Worm (Caenorhabditis elegans): Measurements from ENCODE around the gene hlh-3.

ce11 chrII:9112851-9113250 lies 26.4 kb downstream of the hlh-3 start, which contains the start of gene jun-1:
- TF ChIP-seq madf-3 (GFP tag; IDR thresholded peaks at IDR 0.05) (no peak), Y53G8AR.9 (GFP tag; conservative IDR thresholded peaks at IDR 0.05) (no peak), ceh-91 (GFP tag; IDR thresholded peaks at IDR 0.05) (no peak)
